Fruit fly (Drosophila melanogaster): ENCODE data around the gene bdwf.

The bdwf gene

dm6 chr3R:17087977-17088618 lies 45.2 kb upstream of the bdwf start, which contains the start of gene cal1 (continued):
- no peak for TF ChIP-seq CG7745 (tag; optimal IDR thresholded peaks at IDR 0.05)
- peak; percentile 77 for TF ChIP-seq Sin3A (optimal IDR thresholded peaks at IDR 0.05)
- TF ChIP-seq BEAF-32 (GFP tag; optimal IDR thresholded peaks at IDR 0.05), result peak; percentile 51
- TF ChIP-seq Side (GFP tag; optimal IDR thresholded peaks at IDR 0.05), result no peak
- no peak for TF ChIP-seq HmgD (GFP tag; optimal IDR thresholded peaks at IDR 0.05)
- no peak for TF ChIP-seq twi (tag; optimal IDR thresholded peaks at IDR 0.05)
- TF ChIP-seq fd3F (GFP tag; optimal IDR thresholded peaks at IDR 0.05), result no peak
- peak; percentile 15 for TF ChIP-seq Ets97D (GFP tag; optimal IDR thresholded peaks at IDR 0.05)
- TF ChIP-seq CG5180 (GFP tag; optimal IDR thresholded peaks at IDR 0.05), result no peak
- no peak for TF ChIP-seq CG1602 (GFP tag; optimal IDR thresholded peaks at IDR 0.05)
- peak; percentile 38 for TF ChIP-seq CoRest (tag; optimal IDR thresholded peaks at IDR 0.05)
- peak; percentile 33 for TF ChIP-seq Abd-B (GFP tag; optimal IDR thresholded peaks at IDR 0.05)
- TF ChIP-seq CG15073 (GFP tag; optimal IDR thresholded peaks at IDR 0.05), result no peak
- TF ChIP-seq CG1024 (GFP tag; IDR thresholded peaks at IDR 0.05), result no peak
- no peak for TF ChIP-seq CG6683 (GFP tag; optimal IDR thresholded peaks at IDR 0.05)
- TF ChIP-seq wor (GFP tag; IDR thresholded peaks at IDR 0.05), result no peak
- no peak for TF ChIP-seq CG18764 (GFP tag; optimal IDR thresholded peaks at IDR 0.05)
- 0 out of 2 replicates have a peak, but pooled peaks have one; percentile 26 for TF ChIP-seq amos (GFP tag; IDR thresholded peaks at IDR 0.05; ENCODE audit: partially characterized antibody)
- TF ChIP-seq phol (tag; optimal IDR thresholded peaks at IDR 0.05), result peak; percentile 95
- peak; percentile 64 for TF ChIP-seq CG15514 (GFP tag; optimal IDR thresholded peaks at IDR 0.05)
- TF ChIP-seq CG30431 (GFP tag; optimal IDR thresholded peaks at IDR 0.05), result no peak
- TF ChIP-seq knrl (GFP tag; IDR thresholded peaks at IDR 0.05; ENCODE audit: partially characterized antibody), result peak; percentile 52; the same call in 2 of the 3 replicates
- no peak for TF ChIP-seq Ada2b (GFP tag; IDR thresholded peaks at IDR 0.05)
- TF ChIP-seq CrebB (tag; optimal IDR thresholded peaks at IDR 0.05), result no peak
- TF ChIP-seq MESR4 (GFP tag; optimal IDR thresholded peaks at IDR 0.05), result peak; percentile 75
- peak; percentile 4 for TF ChIP-seq CTCF (GFP tag; optimal IDR thresholded peaks at IDR 0.05)
- TF ChIP-seq crol (GFP tag; IDR thresholded peaks at IDR 0.05), result no peak
- TF ChIP-seq Scr (GFP tag; IDR thresholded peaks at IDR 0.05; ENCODE audit: partially characterized antibody), result peak; percentile 35
- peak; percentile 97 for TF ChIP-seq Dp (GFP tag; optimal IDR thresholded peaks at IDR 0.05)
- TF ChIP-seq Rx (GFP tag; IDR thresholded peaks at IDR 0.05), result no peak
- TF ChIP-seq CG30020 (tag; optimal IDR thresholded peaks at IDR 0.05), result peak; percentile 39
- no peak for TF ChIP-seq CG6175 (GFP tag; IDR thresholded peaks at IDR 0.05)
- no peak for TF ChIP-seq CG10959 (GFP tag; IDR thresholded peaks at IDR 0.05)

dm6 chr3R:17085029-17085807 lies 42.3 kb upstream of the bdwf start, which contains the start of gene GckIII:
TSS of gene GckIII (plus strand) at chr3R:17085513.
- TF ChIP-seq CG18011 (GFP tag; optimal IDR thresholded peaks at IDR 0.05) (no peak), pnt (GFP tag; optimal IDR thresholded peaks at IDR 0.05) (no peak), CG17328 (GFP tag; IDR thresholded peaks at IDR 0.05) (no peak), MBD-R2 (GFP tag; IDR thresholded peaks at IDR 0.05) (peak; percentile 54), twi (tag; optimal IDR thresholded peaks at IDR 0.05) (no peak), CG3995 (GFP tag; optimal IDR thresholded peaks at IDR 0.05) (no peak), p53 (GFP tag; optimal IDR thresholded peaks at IDR 0.05) (no peak), CG11560 (tag; IDR thresholded peaks at IDR 0.05) (peak; percentile 83; the same call in 2 of the 3 replicates), CG1024 (GFP tag; IDR thresholded peaks at IDR 0.05) (no peak), cwo (GFP tag; optimal IDR thresholded peaks at IDR 0.05) (no peak), NC2β (GFP tag; optimal IDR thresholded peaks at IDR 0.05) (no peak), CG8089 (GFP tag; optimal IDR thresholded peaks at IDR 0.05) (no peak), CG17359 (tag; optimal IDR thresholded peaks at IDR 0.05) (peak; percentile 17), Nf-YC (tag; optimal IDR thresholded peaks at IDR 0.05) (no peak), sens (GFP tag) (peak; percentile 82), CG14710 (tag; optimal IDR thresholded peaks at IDR 0.05) (peak; percentile 62), CG9932 (GFP tag; IDR thresholded peaks at IDR 0.05) (no peak), mld (GFP tag; IDR thresholded peaks at IDR 0.05; ENCODE audit: partially characterized antibody) (peak; percentile 87), NC2α (GFP tag; optimal IDR thresholded peaks at IDR 0.05) (no peak)
